Worm (Caenorhabditis elegans) whole organism, mixed stage, embryonic: Measurements from ENCODE around the gene oac-31.

ENCODE experiments used
- ceh-83 ChIP-seq: fragments of 200-800 bp; sonication (Bioruptor generic); optimal IDR thresholded peaks from 2 replicates; lab custom pipeline; 2018; ENCODE audit warnings: mild to moderate bottlenecking, missing genetic modification characterization, missing compliant biosample characterization
- cnd-1 ChIP-seq: fragments of 200-800 bp; sonication (Bioruptor generic); optimal IDR thresholded peaks from 2 replicates; lab custom pipeline; 2018; ENCODE audit warnings: mild to moderate bottlenecking, missing genetic modification characterization, missing compliant biosample characterization
- elt-1 ChIP-seq: sonication (generic microtip); optimal IDR thresholded peaks from 2 replicates; lab custom pipeline; 2017; ENCODE audit warnings: missing genetic modification characterization, mild to moderate bottlenecking, missing compliant biosample characterization, antibody characterized with exemption, moderate library complexity, borderline replicate concordance; ENCODE audit not compliant: insufficient read depth
- elt-3 ChIP-seq: fragments of 150-350 bp; optimal IDR thresholded peaks from 2 replicates; lab custom pipeline; 2014; ENCODE audit warnings: missing biosample characterization, missing genetic modification characterization
- hlh-1 ChIP-seq: fragments of 150-350 bp; optimal IDR thresholded peaks from 2 replicates; lab custom pipeline; 2014; ENCODE audit warnings: missing biosample characterization, missing genetic modification reagents, missing genetic modification characterization
- nhr-12 ChIP-seq: fragments of 150-350 bp; optimal IDR thresholded peaks from 2 replicates; lab custom pipeline; 2014; ENCODE audit warnings: missing biosample characterization, missing genetic modification characterization
- nhr-28 ChIP-seq: fragments of 150-350 bp; optimal IDR thresholded peaks from 2 replicates; lab custom pipeline; 2014; ENCODE audit warnings: missing biosample characterization, missing genetic modification characterization
- pha-4 ChIP-seq: fragments of 150-350 bp; optimal IDR thresholded peaks from 2 replicates; lab custom pipeline; 2018; ENCODE audit warnings: missing biosample characterization, missing genetic modification reagents, missing genetic modification characterization
- unc-62 ChIP-seq: fragments of 150-350 bp; optimal IDR thresholded peaks from 2 replicates; lab custom pipeline; 2014; ENCODE audit warnings: missing biosample characterization, missing genetic modification reagents, missing genetic modification characterization

ce11 chrV:1570679-1571078 is 29.0 kb upstream of the oac-31 start:
- TF ChIP-seq hlh-1 (tag; lab: Kevin White, UChicago) (peak; percentile 49), elt-1 (tag; lab: Kevin White, UChicago) (peak; percentile 39), nhr-28 (tag; lab: Kevin White, UChicago) (no peak), elt-3 (tag; lab: Kevin White, UChicago) (no peak), ceh-83 (no peak), unc-62 (GFP tag; lab: Kevin White, UChicago) (peak; percentile 68), cnd-1 (tag; lab: Kevin White, UChicago) (peak; percentile 54), pha-4 (no peak), nhr-12 (tag; lab: Kevin White, UChicago) (no peak)
